Worm (Caenorhabditis elegans): ENCODE data around the gene Y10G11A.1.

ce11 chrIV:16401428-16401827 is 23.0 kb upstream of the Y10G11A.1 start:
- TF ChIP-seq W03F9.2 (tag; optimal IDR thresholded peaks at IDR 0.05) (no peak), him-1 (tag; optimal IDR thresholded peaks at IDR 0.05) (no peak), dao-5 (tag; optimal IDR thresholded peaks at IDR 0.05) (no peak)
